Fruit fly (Drosophila melanogaster) whole organism, wandering third instar larva: ENCODE data around the gene CG33093.

Experiments
- Hnf4 ChIP-seq: fragments of 200-800 bp; sonication (Bioruptor generic); optimal IDR thresholded peaks from 2 replicates; lab custom pipeline; 2016; ENCODE audit warnings: missing biosample characterization, mild to moderate bottlenecking, missing genetic modification characterization
- Hr78 ChIP-seq: fragments of >200 bp; optimal IDR thresholded peaks from 2 replicates; lab custom pipeline; 2017; ENCODE audit warnings: missing biosample characterization, missing genetic modification characterization
- Mio ChIP-seq: sonication (Bioruptor generic); optimal IDR thresholded peaks from 2 replicates; lab custom pipeline; 2016; ENCODE audit warnings: missing biosample characterization, missing genetic modification characterization
- lola ChIP-seq: fragments of >200 bp; optimal IDR thresholded peaks from 2 replicates; lab custom pipeline; 2017; ENCODE audit warnings: missing biosample characterization, missing genetic modification characterization

dm6 chr3R:22522042-22522441, 9.7 kb downstream of the CG33093 start:
- TF ChIP-seq Mio (GFP tag; lab: Kevin White, UChicago) (no peak), Hr78 (GFP tag; lab: Kevin White, UChicago) (no peak), lola (GFP tag; lab: Kevin White, UChicago) (no peak), Hnf4 (GFP tag; lab: Kevin White, UChicago) (no peak)
